Worm (Caenorhabditis elegans): ENCODE measurements around the gene T19C3.7.

- TF ChIP-seq egl-27 (tag; optimal IDR thresholded peaks at IDR 0.05): no peak
- no peak for TF ChIP-seq ztf-11 (tag; optimal IDR thresholded peaks at IDR 0.05)
- no peak for TF ChIP-seq skn-1 (tag; optimal IDR thresholded peaks at IDR 0.05)
- no peak for TF ChIP-seq ceh-82 (tag; optimal IDR thresholded peaks at IDR 0.05)
- no peak for TF ChIP-seq elt-1 (tag; optimal IDR thresholded peaks at IDR 0.05)
- TF ChIP-seq nhr-76 (tag; optimal IDR thresholded peaks at IDR 0.05): no peak
- TF ChIP-seq unc-62 (GFP tag; optimal IDR thresholded peaks at IDR 0.05): no peak
- no peak for TF ChIP-seq unc-39 (tag; optimal IDR thresholded peaks at IDR 0.05)
- TF ChIP-seq nhr-77 (tag; optimal IDR thresholded peaks at IDR 0.05): no peak
Measured at ce11 chrIII:598168-598567, 37.8 kb downstream of the T19C3.7 start.
